Worm (Caenorhabditis elegans): Measurements from ENCODE around the gene F31F4.17.

F31F4.17 gene

DNA sequence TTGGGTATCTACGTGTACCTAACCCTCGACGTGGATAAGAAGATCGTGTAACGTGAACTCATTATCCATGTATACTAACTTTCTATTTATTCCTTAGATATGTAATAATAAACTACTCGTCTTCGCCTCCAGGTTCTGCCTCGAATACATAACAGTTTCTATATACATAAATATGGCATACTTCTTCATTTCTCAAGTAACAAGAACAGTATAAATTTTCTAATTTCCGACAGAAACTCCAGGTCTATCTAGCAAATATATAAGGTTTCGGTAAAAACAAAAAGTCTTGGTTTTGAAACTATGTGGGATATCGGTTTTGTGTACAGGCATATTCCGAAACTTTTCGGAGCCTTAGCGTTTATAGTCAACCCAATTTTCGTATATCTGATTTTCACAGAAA is 21.8 kb downstream of the F31F4.17 start, which contains the start of gene srj-37:
Gene srj-37, plus strand, starts transcription at position 301 of the 400 bp plus-strand sequence.
- TF ChIP-seq pha-4 (tag; optimal IDR thresholded peaks at IDR 0.05) (no peak), pros-1 (tag; optimal IDR thresholded peaks at IDR 0.05) (no peak), pat-9 (tag; optimal IDR thresholded peaks at IDR 0.05) (no peak), rnt-1 (tag; optimal IDR thresholded peaks at IDR 0.05) (no peak), ref-2 (tag; optimal IDR thresholded peaks at IDR 0.05) (no peak), unc-86 (tag; optimal IDR thresholded peaks at IDR 0.05) (no peak), pag-3 (tag; optimal IDR thresholded peaks at IDR 0.05; ENCODE audit: borderline replicate concordance) (no peak), tbx-7 (tag; optimal IDR thresholded peaks at IDR 0.05) (no peak), ceh-2 (tag; optimal IDR thresholded peaks at IDR 0.05) (no peak), hlh-6 (tag; optimal IDR thresholded peaks at IDR 0.05) (no peak), C08G9.2 (tag; optimal IDR thresholded peaks at IDR 0.05) (no peak)

DNA sequence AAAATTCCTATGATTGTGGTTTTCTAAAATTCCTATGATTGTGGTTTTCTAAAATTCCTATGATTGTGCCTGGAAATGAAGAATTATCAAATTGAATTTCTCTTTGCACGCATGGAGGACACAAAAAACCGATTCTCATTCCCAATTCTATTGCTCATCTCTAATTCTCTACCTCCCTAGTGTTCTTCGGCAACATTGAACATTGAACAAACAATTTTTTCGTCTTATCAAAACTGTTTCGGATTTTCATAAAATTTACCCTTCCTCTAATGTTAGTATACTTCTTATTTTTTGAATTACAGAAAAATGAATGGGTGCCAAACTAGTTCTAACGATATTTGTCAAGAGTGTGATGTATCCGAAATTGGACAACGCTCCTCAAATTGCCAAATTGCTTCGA is 23.8 kb downstream of the F31F4.17 start, which contains the start of gene pals-31:
Gene pals-31, plus strand, starts transcription at position 301 of the 400 bp plus-strand sequence.
- TF ChIP-seq ets-4 (tag; optimal IDR thresholded peaks at IDR 0.05) (no peak), odd-2 (tag; optimal IDR thresholded peaks at IDR 0.05) (no peak), mec-3 (tag; optimal IDR thresholded peaks at IDR 0.05; ENCODE audit: borderline replicate concordance) (no peak), K02D7.2 (tag; optimal IDR thresholded peaks at IDR 0.05) (no peak), T23F11.4 (GFP tag; optimal IDR thresholded peaks at IDR 0.05) (no peak), ceh-31 (tag; optimal IDR thresholded peaks at IDR 0.05) (no peak), pqm-1 (tag; optimal IDR thresholded peaks at IDR 0.05) (no peak), ahr-1 (tag; optimal IDR thresholded peaks at IDR 0.05) (no peak)

DNA sequence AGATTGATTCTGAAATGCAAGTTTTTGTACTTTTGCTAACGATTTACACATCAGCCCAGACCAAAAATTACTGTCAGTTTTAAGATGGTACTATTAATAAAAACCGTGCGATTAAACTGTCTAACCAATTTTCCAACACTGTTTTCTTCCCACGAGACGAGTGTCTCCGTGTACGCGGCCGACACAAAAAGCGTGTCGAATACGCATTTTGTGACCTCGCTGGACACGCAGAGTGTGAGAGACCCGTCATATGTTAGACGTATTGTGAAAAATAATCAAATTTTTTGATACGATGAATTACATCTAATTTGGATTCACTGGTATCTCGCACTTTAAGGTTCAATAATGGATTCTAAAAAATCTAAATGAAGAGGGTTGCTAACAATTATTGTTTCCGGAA is 24.5 kb downstream of the F31F4.17 start:
- no peak for TF ChIP-seq K02D7.2 (tag; optimal IDR thresholded peaks at IDR 0.05)
- peak; percentile 28 for TF ChIP-seq hlh-30 (tag; optimal IDR thresholded peaks at IDR 0.05; ENCODE audit: insufficient read depth)

DNA sequence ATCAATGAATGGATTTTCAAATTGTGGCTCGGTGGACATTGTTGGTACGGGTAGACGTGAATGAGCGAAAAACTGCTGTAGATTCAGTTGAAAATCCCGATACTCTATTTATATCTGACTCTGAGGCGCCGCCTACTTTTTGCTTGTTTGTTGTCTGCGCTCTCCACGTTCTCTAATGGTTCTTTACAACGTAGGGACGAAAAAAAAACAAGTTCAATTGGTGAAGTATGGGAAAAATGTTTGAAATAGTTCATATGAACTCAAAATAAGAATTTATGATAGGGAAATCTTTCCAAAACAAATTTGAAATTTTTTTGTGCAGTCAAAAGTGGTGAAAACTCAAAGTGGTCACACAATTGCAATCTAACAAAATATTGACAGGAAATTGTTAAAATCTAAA is 25.3 kb downstream of the F31F4.17 start, which contains the start of gene F48G7.10:
Gene F48G7.10, minus strand, starts transcription at position 101 of the 400 bp plus-strand sequence.
- TF ChIP-seq pag-3 (tag; optimal IDR thresholded peaks at IDR 0.05; ENCODE audit: borderline replicate concordance) (no peak), K02D7.2 (tag; optimal IDR thresholded peaks at IDR 0.05) (no peak), ceh-34 (tag; optimal IDR thresholded peaks at IDR 0.05) (no peak), C08G9.2 (tag; optimal IDR thresholded peaks at IDR 0.05) (no peak), ceh-2 (tag; optimal IDR thresholded peaks at IDR 0.05) (no peak), F13H6.1 (tag; optimal IDR thresholded peaks at IDR 0.05) (no peak), ceh-31 (tag; optimal IDR thresholded peaks at IDR 0.05) (no peak), hlh-8 (tag; optimal IDR thresholded peaks at IDR 0.05) (no peak), sox-2 (GFP tag; IDR thresholded peaks at IDR 0.05) (no peak), ceh-45 (GFP tag; IDR thresholded peaks at IDR 0.05) (no peak), zip-5 (tag; optimal IDR thresholded peaks at IDR 0.05) (no peak), ahr-1 (tag; optimal IDR thresholded peaks at IDR 0.05) (no peak), ceh-48 (tag; optimal IDR thresholded peaks at IDR 0.05) (no peak), unc-3 (GFP tag; conservative IDR thresholded peaks at IDR 0.05) (no peak), unc-3 (tag; optimal IDR thresholded peaks at IDR 0.05) (no peak), ztf-16 (tag; optimal IDR thresholded peaks at IDR 0.05) (no peak), fax-1 (tag; optimal IDR thresholded peaks at IDR 0.05) (no peak), ama-1 (optimal IDR thresholded peaks at IDR 0.05) (no peak), npax-4 (tag; optimal IDR thresholded peaks at IDR 0.05) (no peak), ceh-18 (tag; optimal IDR thresholded peaks at IDR 0.05) (no peak), eyg-1 (tag; optimal IDR thresholded peaks at IDR 0.05) (no peak)

DNA sequence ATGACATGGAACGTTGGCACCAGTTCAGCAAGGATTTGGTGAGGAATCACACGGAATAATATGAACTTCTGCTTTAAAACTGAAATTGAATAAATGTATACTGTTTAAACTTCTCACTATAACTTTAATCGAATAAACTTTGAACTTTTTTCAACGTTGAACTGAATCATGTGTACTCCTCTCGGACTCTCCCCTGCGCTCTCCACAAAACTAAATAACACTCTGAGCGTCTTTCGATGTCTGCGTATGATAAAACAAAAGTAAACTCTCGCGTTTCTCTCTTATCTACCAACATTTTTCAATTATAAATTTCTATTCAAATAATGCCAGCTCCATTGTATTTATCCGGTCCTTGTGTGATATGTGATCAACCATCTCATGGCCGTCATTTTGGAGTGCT is 28.3 kb downstream of the F31F4.17 start:
- TF ChIP-seq ceh-9 (tag; optimal IDR thresholded peaks at IDR 0.05) (no peak), sox-2 (GFP tag; IDR thresholded peaks at IDR 0.05) (no peak), dmd-4 (tag; optimal IDR thresholded peaks at IDR 0.05; ENCODE audit: borderline replicate concordance) (no peak), ceh-14 (tag; optimal IDR thresholded peaks at IDR 0.05) (no peak), ceh-19 (GFP tag; optimal IDR thresholded peaks at IDR 0.05) (no peak), ceh-34 (tag; optimal IDR thresholded peaks at IDR 0.05) (no peak), nhr-11 (tag; optimal IDR thresholded peaks at IDR 0.05) (no peak), C38D4.7 (GFP tag; optimal IDR thresholded peaks at IDR 0.05) (no peak), ceh-6 (GFP tag; optimal IDR thresholded peaks at IDR 0.05) (no peak), madf-2 (tag; optimal IDR thresholded peaks at IDR 0.05) (no peak), elt-4 (tag; optimal IDR thresholded peaks at IDR 0.05) (no peak), Y22D7AL.16 (tag; optimal IDR thresholded peaks at IDR 0.05) (no peak), sox-4 (tag; optimal IDR thresholded peaks at IDR 0.05) (no peak), lin-11 (tag; optimal IDR thresholded peaks at IDR 0.05) (no peak)

Data from whole organism, late embryonic.